Worm (Caenorhabditis elegans) whole organism, L1 larva: Measurements from ENCODE around the gene hbl-1.
A peak's percentile ranks its signal among the peaks of the same experiment; 100 is the strongest.

Experiments used
- C16A3.4 ChIP-seq: fragments of 150-350 bp; optimal IDR thresholded peaks from 2 replicates; lab custom pipeline; 2014; ENCODE audit warnings: missing biosample characterization, missing genetic modification characterization
- F16B12.6 ChIP-seq: fragments of 150-350 bp; optimal IDR thresholded peaks from 2 replicates; lab custom pipeline; 2014; ENCODE audit warnings: missing biosample characterization, missing genetic modification characterization
- blmp-1 ChIP-seq: fragments of 150-350 bp; optimal IDR thresholded peaks from 2 replicates; lab custom pipeline; 2014; ENCODE audit warnings: missing biosample characterization, missing genetic modification characterization
- ceh-63 ChIP-seq: fragments of 200-800 bp; sonication (Bioruptor generic); optimal IDR thresholded peaks from 2 replicates; lab custom pipeline; 2018; ENCODE audit warnings: mild to moderate bottlenecking, missing genetic modification characterization, missing compliant biosample characterization
- ceh-8 ChIP-seq: fragments of 200-800 bp; sonication (Bioruptor generic); optimal IDR thresholded peaks from 2 replicates; lab custom pipeline; 2018; ENCODE audit warnings: mild to moderate bottlenecking, missing genetic modification characterization, moderate library complexity, missing compliant biosample characterization
- ceh-82 ChIP-seq, 3 experiments: fragments of 150-350 bp in 1 of 3; sonication (generic microtip) in 2 of 3; optimal IDR thresholded peaks; 2 replicates each; lab custom pipeline; 2014 to 2017; ENCODE audit warnings: missing biosample characterization in 3 of 3, missing genetic modification characterization in 3 of 3
- ceh-88 ChIP-seq: fragments of 200-800 bp; sonication (Bioruptor generic); IDR thresholded peaks from 2 replicates; pipeline ENCODE4 v1.3.6; 2022; ENCODE audit warnings: missing genetic modification characterization, missing compliant biosample characterization
- ceh-90 ChIP-seq: sonication (generic microtip); optimal IDR thresholded peaks from 2 replicates; lab custom pipeline; 2016; ENCODE audit warnings: missing genetic modification characterization, missing compliant biosample characterization
- elt-2 ChIP-seq: sonication (generic microtip); optimal IDR thresholded peaks from 2 replicates; lab custom pipeline; 2016; ENCODE audit warnings: missing genetic modification characterization, mild to moderate bottlenecking, inconsistent platforms, missing compliant biosample characterization, missing genetic modification reagents
- elt-3 ChIP-seq, 6 experiments: fragments of 150-350 bp in 1 of 6; sonication (generic microtip); optimal IDR thresholded peaks; 2 replicates each; lab custom pipeline; 2017 to 2018; ENCODE audit warnings: missing biosample characterization in 6 of 6, missing genetic modification characterization in 6 of 6, inconsistent platforms in 1 of 6
- ets-5 ChIP-seq: fragments of 200-800 bp; sonication (Bioruptor generic); IDR thresholded peaks from 2 replicates; pipeline ENCODE4 v1.3.6; 2022; ENCODE audit warnings: missing genetic modification characterization, missing compliant biosample characterization
- fkh-10 ChIP-seq: sonication (generic microtip); optimal IDR thresholded peaks from 2 replicates; lab custom pipeline; 2017; ENCODE audit warnings: missing biosample characterization, missing genetic modification reagents, missing genetic modification characterization
- fkh-4 ChIP-seq: sonication (generic microtip); optimal IDR thresholded peaks from 2 replicates; lab custom pipeline; 2016; ENCODE audit warnings: missing compliant biosample characterization, missing genetic modification characterization, borderline replicate concordance
- fos-1 ChIP-seq: fragments of 150-350 bp; optimal IDR thresholded peaks from 2 replicates; lab custom pipeline; 2014; ENCODE audit warnings: missing biosample characterization, missing genetic modification characterization
- hlh-17 ChIP-seq: fragments of 200-800 bp; sonication (Bioruptor generic); optimal IDR thresholded peaks from 2 replicates; lab custom pipeline; 2018; ENCODE audit warnings: missing genetic modification characterization, mild to moderate bottlenecking, missing compliant biosample characterization, moderate library complexity, borderline replicate concordance
- hlh-4 ChIP-seq: sonication (generic microtip); optimal IDR thresholded peaks from 2 replicates; lab custom pipeline; 2016; ENCODE audit warnings: mild to moderate bottlenecking, missing genetic modification characterization, missing compliant biosample characterization
- irx-1 ChIP-seq: sonication (generic microtip); optimal IDR thresholded peaks from 2 replicates; lab custom pipeline; 2016; ENCODE audit warnings: missing genetic modification characterization, missing compliant biosample characterization
- isw-1 ChIP-seq: fragments of 200-800 bp; sonication (Bioruptor generic); IDR thresholded peaks from 2 replicates; pipeline ENCODE4 v1.3.6; 2022; ENCODE audit warnings: missing genetic modification characterization, missing compliant biosample characterization
- lin-14 ChIP-seq: fragments of 200-800 bp; sonication (Bioruptor generic); optimal IDR thresholded peaks from 2 replicates; lab custom pipeline; 2018; ENCODE audit warnings: mild to moderate bottlenecking, missing genetic modification characterization, moderate library complexity, missing compliant biosample characterization
- lin-35 ChIP-seq, 2 experiments: fragments of 150-350 bp; optimal IDR thresholded peaks; 2 replicates each; lab custom pipeline; 2014; ENCODE audit warnings: missing biosample characterization in 2 of 2, missing genetic modification characterization in 2 of 2, missing genetic modification reagents in 2 of 2
- mab-9 ChIP-seq: fragments of 200-800 bp; sonication (Bioruptor generic); IDR thresholded peaks from 2 replicates; pipeline ENCODE4 v1.3.6; 2022; ENCODE audit warnings: missing genetic modification reagents, missing genetic modification characterization, missing compliant biosample characterization
- mdl-1 ChIP-seq, 2 experiments: fragments of 150-350 bp; optimal IDR thresholded peaks; 2 replicates each; lab custom pipeline; 2014 to 2017; ENCODE audit warnings: missing biosample characterization in 2 of 2, missing genetic modification characterization in 2 of 2, inconsistent platforms in 1 of 2
- mep-1 ChIP-seq: fragments of 150-350 bp; optimal IDR thresholded peaks from 2 replicates; lab custom pipeline; 2014; ENCODE audit warnings: missing biosample characterization, missing genetic modification characterization
- nhr-12 ChIP-seq: sonication (generic microtip); optimal IDR thresholded peaks from 2 replicates; lab custom pipeline; 2017; ENCODE audit warnings: missing biosample characterization, missing genetic modification characterization
- nhr-28 ChIP-seq: fragments of 150-350 bp; optimal IDR thresholded peaks from 2 replicates; lab custom pipeline; 2014; ENCODE audit warnings: missing biosample characterization, missing genetic modification characterization
- nhr-47 ChIP-seq: sonication (generic microtip); optimal IDR thresholded peaks from 2 replicates; lab custom pipeline; 2016; ENCODE audit warnings: mild to moderate bottlenecking, missing genetic modification characterization, moderate library complexity, missing compliant biosample characterization
- nhr-71 ChIP-seq: sonication (generic microtip); optimal IDR thresholded peaks from 2 replicates; lab custom pipeline; 2016; ENCODE audit warnings: mild to moderate bottlenecking, missing genetic modification characterization, moderate library complexity, missing compliant biosample characterization
- pag-3 ChIP-seq: sonication (generic microtip); optimal IDR thresholded peaks from 2 replicates; lab custom pipeline; 2017; ENCODE audit warnings: missing genetic modification characterization, mild to moderate bottlenecking, missing compliant biosample characterization, antibody characterized with exemption, borderline replicate concordance; ENCODE audit not compliant: insufficient read depth
- pax-3 ChIP-seq: fragments of 200-800 bp; sonication (Bioruptor generic); optimal IDR thresholded peaks from 2 replicates; lab custom pipeline; 2018; ENCODE audit warnings: mild to moderate bottlenecking, missing genetic modification characterization, moderate library complexity, missing compliant biosample characterization
- rnt-1 ChIP-seq: sonication (generic microtip); optimal IDR thresholded peaks from 2 replicates; lab custom pipeline; 2016; ENCODE audit warnings: mild to moderate bottlenecking, missing genetic modification characterization, moderate library complexity, missing compliant biosample characterization
- snpc-4 ChIP-seq: fragments of 150-350 bp; optimal IDR thresholded peaks from 2 replicates; lab custom pipeline; 2014; ENCODE audit warnings: missing biosample characterization, missing genetic modification characterization
- sptf-1 ChIP-seq: fragments of 150-350 bp; optimal IDR thresholded peaks from 2 replicates; lab custom pipeline; 2014; ENCODE audit warnings: missing biosample characterization, missing genetic modification characterization
- sup-37 ChIP-seq: fragments of 200-800 bp; sonication (Bioruptor generic); optimal IDR thresholded peaks from 2 replicates; lab custom pipeline; 2018; ENCODE audit warnings: mild to moderate bottlenecking, missing genetic modification characterization, missing compliant biosample characterization
- tlp-1 ChIP-seq: fragments of 150-350 bp; optimal IDR thresholded peaks from 2 replicates; lab custom pipeline; 2014; ENCODE audit warnings: missing biosample characterization, missing genetic modification characterization
- unc-86 ChIP-seq: sonication (generic microtip); optimal IDR thresholded peaks from 2 replicates; lab custom pipeline; 2016; ENCODE audit warnings: missing genetic modification characterization, missing compliant biosample characterization
- unc-98 ChIP-seq: fragments of 200-800 bp; sonication (Bioruptor generic); IDR thresholded peaks from 2 replicates; pipeline ENCODE4 v1.3.6; 2022; ENCODE audit warnings: missing genetic modification characterization, missing compliant biosample characterization
- xbp-1 ChIP-seq: sonication (generic microtip); optimal IDR thresholded peaks from 2 replicates; lab custom pipeline; 2016; ENCODE audit warnings: missing genetic modification characterization, missing compliant biosample characterization
- ztf-4 ChIP-seq: fragments of 150-350 bp; optimal IDR thresholded peaks from 2 replicates; lab custom pipeline; 2014; ENCODE audit warnings: missing biosample characterization, missing genetic modification characterization

Gene hbl-1

ce11 chrX:5834581-5835481, 12.9 kb downstream of the hbl-1 start, which contains the start of gene F13D11.4 (continued):
- TF ChIP-seq nhr-12 (tag; lab: Kevin White, UChicago) (no peak), sptf-1 (tag; lab: Kevin White, UChicago) (no peak), fos-1 (tag; lab: Kevin White, UChicago) (no peak), ceh-82 (tag; optimal IDR thresholded peaks at IDR 0.05; lab: Kevin White, UChicago) (no peak), mdl-1 (tag; optimal IDR thresholded peaks at IDR 0.05; lab: Kevin White, UChicago) (no peak), unc-98 (no peak), lin-14 (GFP tag; lab: Kevin White, UChicago) (peak; percentile 38), ceh-88 (GFP tag; lab: Robert Waterston, UW) (no peak), tlp-1 (tag; lab: Kevin White, UChicago) (no peak), mep-1 (tag; lab: Kevin White, UChicago) (no peak), ceh-90 (tag; lab: Kevin White, UChicago) (no peak), fkh-4 (tag; lab: Kevin White, UChicago) (no peak), F16B12.6 (no peak), hlh-17 (GFP tag; lab: Kevin White, UChicago) (no peak), nhr-71 (tag; lab: Kevin White, UChicago) (peak; percentile 23), sup-37 (GFP tag; lab: Kevin White, UChicago) (no peak), nhr-28 (tag; lab: Kevin White, UChicago) (no peak), mab-9 (GFP tag; lab: Robert Waterston, UW) (no peak), elt-3 (tag; optimal IDR thresholded peaks at IDR 0.05; lab: Kevin White, UChicago) (peak in 2 of 6 experiments; percentile 21 to 43), ceh-8 (GFP tag; lab: Kevin White, UChicago) (no peak), lin-35 (GFP tag; optimal IDR thresholded peaks at IDR 0.05; lab: Kevin White, UChicago) (no peak), C16A3.4 (tag; lab: Kevin White, UChicago) (no peak), blmp-1 (peak; percentile 98), rnt-1 (tag; lab: Kevin White, UChicago) (no peak), nhr-47 (tag; lab: Kevin White, UChicago) (no peak), irx-1 (tag; lab: Kevin White, UChicago) (no peak), pax-3 (tag; lab: Kevin White, UChicago) (no peak), ztf-4 (tag; lab: Kevin White, UChicago) (no peak), ets-5 (GFP tag; lab: Robert Waterston, UW) (no peak), pag-3 (tag; lab: Kevin White, UChicago) (no peak), isw-1 (GFP tag; lab: Robert Waterston, UW) (no peak), fkh-10 (GFP tag; lab: Kevin White, UChicago) (no peak), xbp-1 (no peak), unc-86 (tag; lab: Kevin White, UChicago) (no peak), snpc-4 (tag; lab: Kevin White, UChicago) (no peak), ceh-63 (GFP tag; lab: Kevin White, UChicago) (no peak), elt-2 (tag; lab: Kevin White, UChicago) (peak; percentile 86)

- TF ChIP-seq hlh-4 (tag; lab: Kevin White, UChicago) (peak; percentile 95), rnt-1 (tag; lab: Kevin White, UChicago) (no peak)
Observed at ce11 chrX:5836527-5836926, 14.6 kb downstream of the hbl-1 start.
